Fruit fly (Drosophila melanogaster): ENCODE results near the gene CG13972.

Gene CG13972

dm6 chr3R:27497616-27498015 lies 19.4 kb downstream of the CG13972 start:
- TF ChIP-seq CG3407 (GFP tag; optimal IDR thresholded peaks at IDR 0.05) (no peak), Ets65A (GFP tag) (peak; percentile 90)

DNA sequence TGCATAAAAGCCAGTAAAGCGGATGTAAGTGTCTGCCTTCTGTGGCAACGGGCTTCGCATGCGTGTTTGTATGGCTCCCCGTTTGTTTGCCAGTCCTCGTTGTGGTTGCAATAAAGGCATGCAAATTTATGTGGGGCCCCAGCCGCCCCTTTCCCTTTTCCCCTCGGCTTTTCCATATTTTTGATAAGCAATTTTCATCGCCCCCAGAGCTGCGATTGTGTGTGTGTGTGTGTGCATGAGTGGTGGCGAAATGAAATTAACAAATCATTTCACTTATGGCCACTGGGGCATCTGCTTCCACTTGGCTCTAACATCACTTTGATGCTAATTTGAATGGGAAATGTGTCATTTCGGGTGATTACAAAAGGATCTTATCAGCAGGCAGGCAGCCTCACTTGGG lies 29.4 kb downstream of the CG13972 start, which contains the start of gene Gr98a:
TSS of gene Gr98a (plus strand) at position 301 of the 400 bp plus-strand sequence.
- TF ChIP-seq ind (GFP tag; optimal IDR thresholded peaks at IDR 0.05), result no peak
- no peak for TF ChIP-seq sc (optimal IDR thresholded peaks at IDR 0.05)
- TF ChIP-seq sc (GFP tag; optimal IDR thresholded peaks at IDR 0.05), result no peak
- TF ChIP-seq CrebB (tag; optimal IDR thresholded peaks at IDR 0.05), result no peak
- no peak for TF ChIP-seq CG12391 (tag; optimal IDR thresholded peaks at IDR 0.05)
- TF ChIP-seq ab (GFP tag; optimal IDR thresholded peaks at IDR 0.05), result no peak
- TF ChIP-seq wdn (GFP tag; IDR thresholded peaks at IDR 0.05), result no peak
- TF ChIP-seq Meics (GFP tag; optimal IDR thresholded peaks at IDR 0.05), result no peak
- TF ChIP-seq CG15011 (GFP tag; optimal IDR thresholded peaks at IDR 0.05), result no peak
- no peak for TF ChIP-seq CG13775 (GFP tag; optimal IDR thresholded peaks at IDR 0.05)
- TF ChIP-seq Atf-2 (GFP tag; optimal IDR thresholded peaks at IDR 0.05), result no peak
- no peak for TF ChIP-seq CG10431 (GFP tag; optimal IDR thresholded peaks at IDR 0.05)
- TF ChIP-seq CG4404 (GFP tag; IDR thresholded peaks at IDR 0.05), result no peak
- no peak for TF ChIP-seq CTCF (GFP tag; optimal IDR thresholded peaks at IDR 0.05)
- no peak for TF ChIP-seq gsb-n (tag; optimal IDR thresholded peaks at IDR 0.05)
- no peak for TF ChIP-seq dm (GFP tag; optimal IDR thresholded peaks at IDR 0.05)

DNA sequence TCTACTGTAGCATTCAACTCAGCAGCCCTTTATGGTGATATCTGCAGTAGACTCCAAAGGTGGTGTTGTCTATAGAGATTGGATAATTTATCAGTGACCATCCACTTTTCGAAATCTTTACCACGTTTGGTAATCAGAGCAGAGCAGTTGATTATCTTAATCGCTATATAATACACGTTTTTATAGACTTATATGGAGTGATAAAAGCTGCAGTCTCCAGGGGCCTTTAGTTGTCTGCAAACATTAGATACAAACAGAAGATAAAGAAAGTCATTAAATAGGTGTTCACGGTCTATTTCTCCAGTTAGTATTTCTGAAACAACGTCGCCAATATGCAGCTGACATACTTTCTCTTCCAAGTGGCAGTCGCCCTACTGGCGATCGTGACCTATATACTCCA lies 38.7 kb downstream of the CG13972 start, which contains the start of gene Cyp6a18:
TSS of gene Cyp6a18 (plus strand) at position 301 of the 400 bp plus-strand sequence.
- no peak for TF ChIP-seq ewg (GFP tag; optimal IDR thresholded peaks at IDR 0.05)
- TF ChIP-seq mirr (GFP tag; optimal IDR thresholded peaks at IDR 0.05), result no peak
- TF ChIP-seq Fer2 (tag; optimal IDR thresholded peaks at IDR 0.05), result no peak

- no peak for TF ChIP-seq Dfd (GFP tag; optimal IDR thresholded peaks at IDR 0.05)
- TF ChIP-seq sens-2 (GFP tag; IDR thresholded peaks at IDR 0.05), result no peak
- TF ChIP-seq CG16779 (GFP tag; IDR thresholded peaks at IDR 0.05), result no peak
- TF ChIP-seq CTCF (GFP tag; optimal IDR thresholded peaks at IDR 0.05), result peak; percentile 77
These were observed 39.5 kb downstream of the CG13972 start for dm6 chr3R:27477507-27477906.
